Worm (Caenorhabditis elegans) whole organism, young adult: Measurements from ENCODE around the gene crm-1.

Experiments used
- B0035.1 ChIP-seq: sonication (generic microtip); optimal IDR thresholded peaks from 2 replicates; lab custom pipeline; 2016; ENCODE audit warnings: missing genetic modification characterization, mild to moderate bottlenecking, missing compliant biosample characterization, missing genotype, missing genetic modification reagents
- B0261.1 ChIP-seq: sonication (generic microtip); optimal IDR thresholded peaks from 2 replicates; lab custom pipeline; 2016; ENCODE audit warnings: mild to moderate bottlenecking, missing genetic modification characterization, moderate library complexity, missing compliant biosample characterization
- F10E7.11 ChIP-seq: sonication (generic microtip); optimal IDR thresholded peaks from 2 replicates; lab custom pipeline; 2017; ENCODE audit warnings: mild to moderate bottlenecking, missing genetic modification characterization, moderate library complexity, missing compliant biosample characterization
- F37B4.10 ChIP-seq: fragments of 200-800 bp; sonication (Bioruptor generic); IDR thresholded peaks from 2 replicates; pipeline ENCODE4 v1.3.6; 2022; ENCODE audit warnings: missing genetic modification characterization, missing compliant biosample characterization
- F39B2.1 ChIP-seq: fragments of 200-800 bp; sonication (Bioruptor generic); IDR thresholded peaks from 2 replicates; pipeline ENCODE4 v1.3.6; 2022; ENCODE audit warnings: missing genetic modification reagents, missing genetic modification characterization, missing compliant biosample characterization
- F52B5.7 ChIP-seq: sonication (generic microtip); optimal IDR thresholded peaks from 2 replicates; lab custom pipeline; 2016; ENCODE audit warnings: mild to moderate bottlenecking, missing genetic modification characterization, missing compliant biosample characterization
- F57A8.1 ChIP-seq: fragments of 200-800 bp; sonication (Bioruptor generic); optimal IDR thresholded peaks from 2 replicates; lab custom pipeline; 2018; ENCODE audit warnings: mild to moderate bottlenecking, missing genetic modification characterization, moderate library complexity, missing compliant biosample characterization
- K12H6.12 ChIP-seq: fragments of 200-800 bp; sonication (Bioruptor generic); optimal IDR thresholded peaks from 2 replicates; lab custom pipeline; 2018; ENCODE audit warnings: mild to moderate bottlenecking, missing genetic modification characterization, missing compliant biosample characterization
- T07F8.4 ChIP-seq: sonication (generic microtip); optimal IDR thresholded peaks from 2 replicates; lab custom pipeline; 2016; ENCODE audit warnings: mild to moderate bottlenecking, missing genetic modification characterization, moderate library complexity, missing compliant biosample characterization
- Y53G8AR.9 ChIP-seq: fragments of 200-800 bp; sonication (Bioruptor generic); conservative IDR thresholded peaks from 2 replicates; pipeline ENCODE4 v1.3.6; 2022; ENCODE audit warnings: missing genetic modification reagents, missing genetic modification characterization, missing compliant biosample characterization
- Y67H2A.10 ChIP-seq: fragments of 200-800 bp; sonication (Bioruptor generic); conservative IDR thresholded peaks from 2 replicates; pipeline ENCODE4 v1.3.6; 2022; ENCODE audit warnings: missing genetic modification reagents, missing genetic modification characterization, missing compliant biosample characterization
- Y79H2A.3 ChIP-seq: fragments of 200-800 bp; sonication (Bioruptor generic); conservative IDR thresholded peaks from 2 replicates; pipeline ENCODE4 v1.3.6; 2022; ENCODE audit warnings: missing genetic modification reagents, missing genetic modification characterization, missing compliant biosample characterization
- aptf-3 ChIP-seq: fragments of 200-800 bp; sonication (Bioruptor generic); IDR thresholded peaks from 2 replicates; pipeline ENCODE4 v1.3.6; 2022; ENCODE audit warnings: missing genetic modification characterization, missing compliant biosample characterization
- atf-7 ChIP-seq: sonication (generic microtip); optimal IDR thresholded peaks from 2 replicates; lab custom pipeline; 2017; ENCODE audit warnings: mild to moderate bottlenecking, missing genetic modification characterization, missing compliant biosample characterization
- attf-5 ChIP-seq: fragments of 200-800 bp; sonication (Bioruptor generic); optimal IDR thresholded peaks from 2 replicates; lab custom pipeline; 2018; ENCODE audit warnings: mild to moderate bottlenecking, missing genetic modification characterization, missing compliant biosample characterization
- attf-6 ChIP-seq: fragments of 200-800 bp; sonication (Bioruptor generic); IDR thresholded peaks from 2 replicates; pipeline ENCODE4 v1.3.6; 2022; ENCODE audit warnings: missing genetic modification reagents, missing genetic modification characterization, missing compliant biosample characterization
- cebp-1 ChIP-seq, 2 experiments: fragments of 200-800 bp in 1 of 2; sonication (Bioruptor generic) in 1 of 2; sonication (generic microtip) in 1 of 2; IDR thresholded peaks in 1 of 2; optimal IDR thresholded peaks in 1 of 2; 2 replicates each; pipeline versions ENCODE4 v1.3.6 to Lab custom; 2017 to 2022; ENCODE audit warnings: missing compliant biosample characterization in 2 of 2, missing genetic modification characterization in 2 of 2, mild to moderate bottlenecking in 1 of 2, missing genetic modification reagents in 1 of 2, moderate library complexity in 1 of 2
- cebp-2 ChIP-seq: fragments of 200-800 bp; sonication (Bioruptor generic); IDR thresholded peaks from 2 replicates; pipeline ENCODE4 v1.3.6; 2022; ENCODE audit warnings: missing genetic modification characterization, missing compliant biosample characterization
- ceh-100 ChIP-seq: fragments of 200-800 bp; sonication (Bioruptor generic); IDR thresholded peaks from 2 replicates; pipeline ENCODE4 v1.3.6; 2022; ENCODE audit warnings: missing genetic modification reagents, missing genetic modification characterization, missing compliant biosample characterization
- ceh-27 ChIP-seq: fragments of 200-800 bp; sonication (Bioruptor generic); optimal IDR thresholded peaks from 2 replicates; lab custom pipeline; 2018; ENCODE audit warnings: mild to moderate bottlenecking, missing genetic modification characterization, moderate library complexity, missing compliant biosample characterization
- ceh-40 ChIP-seq: fragments of 200-800 bp; sonication (Bioruptor generic); IDR thresholded peaks from 2 replicates; pipeline ENCODE4 v1.3.6; 2022; ENCODE audit warnings: missing genetic modification characterization, missing compliant biosample characterization
- ceh-79 ChIP-seq: sonication (generic microtip); optimal IDR thresholded peaks from 2 replicates; lab custom pipeline; 2017; ENCODE audit warnings: mild to moderate bottlenecking, missing genetic modification characterization, missing compliant biosample characterization
- ceh-91 ChIP-seq: fragments of 200-800 bp; sonication (Bioruptor generic); IDR thresholded peaks from 2 replicates; pipeline ENCODE4 v1.3.6; 2022; ENCODE audit warnings: missing genetic modification reagents, missing genetic modification characterization, missing compliant biosample characterization
- die-1 ChIP-seq: sonication (generic microtip); optimal IDR thresholded peaks from 2 replicates; lab custom pipeline; 2016; ENCODE audit warnings: missing genotype, mild to moderate bottlenecking, missing genetic modification characterization, missing compliant biosample characterization
- dpff-1 ChIP-seq: sonication (generic microtip); optimal IDR thresholded peaks from 2 replicates; lab custom pipeline; 2017; ENCODE audit warnings: mild to moderate bottlenecking, missing genetic modification characterization, missing compliant biosample characterization
- efl-1 ChIP-seq: fragments of 150-350 bp; optimal IDR thresholded peaks from 2 replicates; lab custom pipeline; 2014; ENCODE audit warnings: missing biosample characterization, missing genetic modification reagents, missing genetic modification characterization
- fkh-3 ChIP-seq: sonication (generic microtip); optimal IDR thresholded peaks from 2 replicates; lab custom pipeline; 2016; ENCODE audit warnings: mild to moderate bottlenecking, missing genetic modification characterization, missing compliant biosample characterization
- gei-17 ChIP-seq: fragments of 200-800 bp; sonication (Bioruptor generic); optimal IDR thresholded peaks from 2 replicates; lab custom pipeline; 2018; ENCODE audit warnings: mild to moderate bottlenecking, missing genetic modification characterization, missing compliant biosample characterization
- hmg-1.2 ChIP-seq: fragments of 200-800 bp; sonication (Bioruptor generic); IDR thresholded peaks from 2 replicates; pipeline ENCODE4 v1.3.6; 2022; ENCODE audit warnings: missing genetic modification reagents, missing genetic modification characterization, missing compliant biosample characterization
- lag-1 ChIP-seq: fragments of 200-800 bp; sonication (Bioruptor generic); IDR thresholded peaks from 2 replicates; pipeline ENCODE4 v1.3.6; 2022; ENCODE audit warnings: missing genetic modification reagents, missing genetic modification characterization, missing compliant biosample characterization
- let-607 ChIP-seq, 2 experiments: fragments of 200-800 bp in 1 of 2; sonication (Bioruptor generic) in 1 of 2; sonication (generic microtip) in 1 of 2; optimal IDR thresholded peaks; 2 replicates each; lab custom pipeline; 2016 to 2018; ENCODE audit warnings: mild to moderate bottlenecking in 2 of 2, missing compliant biosample characterization in 2 of 2, missing genetic modification characterization in 2 of 2, moderate library complexity in 2 of 2, missing genotype in 1 of 2
- lir-1 ChIP-seq: fragments of 200-800 bp; sonication (Bioruptor generic); conservative IDR thresholded peaks from 2 replicates; pipeline ENCODE4 v1.3.6; 2022; ENCODE audit warnings: missing genetic modification reagents, missing genetic modification characterization, missing compliant biosample characterization
- lsy-27 ChIP-seq: sonication (generic microtip); optimal IDR thresholded peaks from 2 replicates; lab custom pipeline; 2017; ENCODE audit warnings: missing genetic modification characterization, mild to moderate bottlenecking, missing compliant biosample characterization, antibody characterized with exemption, missing genotype, borderline replicate concordance; ENCODE audit not compliant: insufficient read depth
- madf-3 ChIP-seq: fragments of 200-800 bp; sonication (Bioruptor generic); IDR thresholded peaks from 2 replicates; pipeline ENCODE4 v1.3.6; 2022; ENCODE audit warnings: missing genetic modification reagents, missing genetic modification characterization, missing compliant biosample characterization
- madf-8 ChIP-seq: fragments of 200-800 bp; sonication (Bioruptor generic); conservative IDR thresholded peaks from 2 replicates; pipeline ENCODE4 v1.3.6; 2022; ENCODE audit warnings: missing genetic modification reagents, missing genetic modification characterization, missing compliant biosample characterization
- mel-28 ChIP-seq: sonication (generic microtip); optimal IDR thresholded peaks from 2 replicates; lab custom pipeline; 2016; ENCODE audit warnings: borderline replicate concordance, mild to moderate bottlenecking, missing genetic modification characterization, missing compliant biosample characterization
- nfyb-1 ChIP-seq: fragments of 200-800 bp; sonication (Bioruptor generic); IDR thresholded peaks from 2 replicates; pipeline ENCODE4 v1.3.6; 2022; ENCODE audit warnings: missing genetic modification reagents, missing genetic modification characterization, missing compliant biosample characterization
- nhr-120 ChIP-seq: fragments of 200-800 bp; sonication (Bioruptor generic); IDR thresholded peaks from 2 replicates; pipeline ENCODE4 v1.3.6; 2022; ENCODE audit warnings: missing genetic modification characterization, missing compliant biosample characterization
- pbrm-1 ChIP-seq: fragments of 200-800 bp; sonication (Bioruptor generic); IDR thresholded peaks from 2 replicates; pipeline ENCODE4 v1.3.6; 2022; ENCODE audit warnings: missing genetic modification reagents, missing genetic modification characterization, missing compliant biosample characterization
- rcor-1 ChIP-seq: fragments of 200-800 bp; sonication (Bioruptor generic); IDR thresholded peaks from 2 replicates; pipeline ENCODE4 v1.3.6; 2022; ENCODE audit warnings: missing genetic modification reagents, missing genetic modification characterization, missing compliant biosample characterization
- rec-8 ChIP-seq, 2 experiments: sonication (generic microtip); optimal IDR thresholded peaks; 2 replicates each; lab custom pipeline; 2016; ENCODE audit warnings: mild to moderate bottlenecking in 2 of 2, missing genetic modification characterization in 2 of 2, missing genetic modification reagents in 2 of 2, missing genotype in 2 of 2, missing biosample characterization in 1 of 2, missing compliant biosample characterization in 1 of 2, moderate library complexity in 1 of 2
- repo-1 ChIP-seq: sonication (generic microtip); optimal IDR thresholded peaks from 2 replicates; lab custom pipeline; 2017; ENCODE audit warnings: mild to moderate bottlenecking, missing genetic modification characterization, missing compliant biosample characterization
- snpc-1.3 ChIP-seq: sonication (generic microtip); optimal IDR thresholded peaks from 2 replicates; lab custom pipeline; 2017; ENCODE audit warnings: missing genetic modification characterization, mild to moderate bottlenecking, missing compliant biosample characterization, antibody characterized with exemption, moderate library complexity, missing genotype, missing genetic modification reagents; ENCODE audit not compliant: insufficient read depth
- unc-130 ChIP-seq: sonication (generic microtip); optimal IDR thresholded peaks from 2 replicates; lab custom pipeline; 2016; ENCODE audit warnings: missing genetic modification reagents, missing genetic modification characterization, missing compliant biosample characterization
- zfh-2 ChIP-seq: fragments of 200-800 bp; sonication (Bioruptor generic); conservative IDR thresholded peaks from 2 replicates; pipeline ENCODE4 v1.3.6; 2022; ENCODE audit warnings: missing genetic modification reagents, missing genetic modification characterization, missing compliant biosample characterization
- ztf-25 ChIP-seq: fragments of 200-800 bp; sonication (Bioruptor generic); IDR thresholded peaks from 2 replicates; pipeline ENCODE4 v1.3.6; 2022; ENCODE audit warnings: missing genetic modification reagents, missing genetic modification characterization, missing compliant biosample characterization
- ztf-28 ChIP-seq: fragments of 200-800 bp; sonication (Bioruptor generic); IDR thresholded peaks from 2 replicates; pipeline ENCODE4 v1.3.6; 2022; ENCODE audit warnings: missing genetic modification reagents, missing genetic modification characterization, missing compliant biosample characterization
- ztf-3 ChIP-seq: fragments of 200-800 bp; sonication (Bioruptor generic); optimal IDR thresholded peaks from 2 replicates; lab custom pipeline; 2018; ENCODE audit warnings: mild to moderate bottlenecking, missing genetic modification characterization, missing compliant biosample characterization

crm-1 gene

DNA sequence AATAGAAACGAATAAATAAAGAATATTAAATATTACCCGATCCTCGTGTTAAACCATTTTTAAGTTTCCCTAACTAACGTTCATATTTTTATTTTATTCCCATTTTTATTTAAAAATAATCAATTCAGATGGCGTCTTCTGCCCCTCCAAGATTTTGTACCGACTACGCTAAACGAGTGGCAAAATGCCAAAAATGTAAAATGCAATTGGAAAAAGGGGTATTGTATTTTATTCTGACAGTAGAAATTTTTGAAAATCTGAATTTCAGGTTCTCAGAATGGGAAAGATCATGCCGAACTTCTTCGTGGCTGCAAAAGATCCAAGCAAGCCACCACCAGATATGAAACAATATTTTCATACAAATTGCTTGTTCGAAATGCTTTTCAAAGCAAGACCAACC is 11.0 kb upstream of the crm-1 start, which contains the start of gene K07C5.3 (continued):
- no peak for TF ChIP-seq rcor-1
- no peak for TF ChIP-seq Y67H2A.10 (GFP tag; lab: Robert Waterston, UW)
- 0 out of 2 replicates have a peak, but pooled peaks have one; percentile 71 for TF ChIP-seq aptf-3 (GFP tag; lab: Robert Waterston, UW)
- no peak for TF ChIP-seq repo-1 (tag; lab: Kevin White, UChicago)
- no peak; the same call in 1 of the 2 replicates for TF ChIP-seq Y53G8AR.9 (GFP tag; lab: Robert Waterston, UW)
- peak; percentile 66; the same call in 1 of the 2 replicates for TF ChIP-seq Y79H2A.3 (GFP tag; lab: Robert Waterston, UW)
- TF ChIP-seq nhr-120 (GFP tag; lab: Robert Waterston, UW) = no peak
- TF ChIP-seq cebp-1 (GFP tag; IDR thresholded peaks at IDR 0.05; lab: Robert Waterston, UW) = no peak
- TF ChIP-seq cebp-1 (tag; optimal IDR thresholded peaks at IDR 0.05; lab: Kevin White, UChicago) = peak; percentile 9
- no peak for TF ChIP-seq lsy-27 (tag; lab: Kevin White, UChicago)
- TF ChIP-seq ceh-40 (GFP tag; lab: Robert Waterston, UW) = no peak
- TF ChIP-seq madf-8 (GFP tag; lab: Robert Waterston, UW) = no peak
- TF ChIP-seq unc-130 = no peak
- no peak for TF ChIP-seq dpff-1
- TF ChIP-seq ztf-3 (GFP tag; lab: Kevin White, UChicago) = no peak
- TF ChIP-seq nfyb-1 (GFP tag; lab: Robert Waterston, UW) = no peak
- no peak for TF ChIP-seq zfh-2 (GFP tag; lab: Robert Waterston, UW)
- no peak for TF ChIP-seq fkh-3
- no peak for TF ChIP-seq efl-1 (GFP tag; lab: Kevin White, UChicago)
- TF ChIP-seq ceh-100 = no peak
- peak; percentile 48; the same call in 1 of the 2 replicates for TF ChIP-seq pbrm-1 (GFP tag; lab: Robert Waterston, UW)
- no peak for TF ChIP-seq mel-28
- TF ChIP-seq rec-8 (tag; optimal IDR thresholded peaks at IDR 0.05; lab: Kevin White, UChicago) = no peak
- peak; percentile 56 for TF ChIP-seq F10E7.11
- TF ChIP-seq let-607 (tag; optimal IDR thresholded peaks at IDR 0.05; lab: Kevin White, UChicago) = no peak
- 0 out of 2 replicates have a peak, but pooled peaks have one; percentile 17 for TF ChIP-seq attf-6 (GFP tag; lab: Robert Waterston, UW)
- 0 out of 2 replicates have a peak, but pooled peaks have one; percentile 6 for TF ChIP-seq hmg-1.2
- no peak for TF ChIP-seq B0261.1 (tag; lab: Kevin White, UChicago)
- peak; percentile 39 for TF ChIP-seq ceh-79 (tag; lab: Kevin White, UChicago)
- no peak for TF ChIP-seq T07F8.4 (tag; lab: Kevin White, UChicago)
- no peak for TF ChIP-seq ceh-27 (GFP tag; lab: Kevin White, UChicago)
- peak; percentile 71; the same call in 1 of the 2 replicates for TF ChIP-seq F39B2.1 (GFP tag; lab: Robert Waterston, UW)
- TF ChIP-seq F57A8.1 (GFP tag; lab: Kevin White, UChicago) = no peak
- TF ChIP-seq gei-17 (GFP tag; lab: Kevin White, UChicago) = no peak
- peak; percentile 8 for TF ChIP-seq F52B5.7 (tag; lab: Kevin White, UChicago)
- no peak for TF ChIP-seq F37B4.10 (GFP tag; lab: Robert Waterston, UW)
- TF ChIP-seq B0035.1 (tag; lab: Kevin White, UChicago) = no peak
- no peak for TF ChIP-seq lir-1 (GFP tag; lab: Robert Waterston, UW)
- peak; percentile 76 for TF ChIP-seq madf-3 (GFP tag; lab: Robert Waterston, UW)
- no peak for TF ChIP-seq ztf-28 (GFP tag; lab: Robert Waterston, UW)
- TF ChIP-seq cebp-2 (GFP tag; lab: Robert Waterston, UW) = no peak
- TF ChIP-seq K12H6.12 = no peak
- peak; percentile 27 for TF ChIP-seq atf-7 (tag; lab: Kevin White, UChicago)
- TF ChIP-seq ztf-25 = no peak
- no peak for TF ChIP-seq snpc-1.3
- no peak for TF ChIP-seq attf-5 (GFP tag; lab: Kevin White, UChicago)
- TF ChIP-seq lag-1 (GFP tag; lab: Robert Waterston, UW) = no peak
- no peak for TF ChIP-seq ceh-91 (GFP tag; lab: Robert Waterston, UW)
- TF ChIP-seq die-1 (tag; lab: Kevin White, UChicago) = no peak
